Worm (Caenorhabditis elegans) whole organism, dauer: ENCODE measurements around the gene F46F5.14.

ENCODE experiments used
- unc-62 ChIP-seq: sonication (generic microtip); optimal IDR thresholded peaks from 2 replicates; lab custom pipeline; 2017; ENCODE audit warnings: missing biosample characterization, missing genetic modification reagents, missing genetic modification characterization

F46F5.14 gene

DNA sequence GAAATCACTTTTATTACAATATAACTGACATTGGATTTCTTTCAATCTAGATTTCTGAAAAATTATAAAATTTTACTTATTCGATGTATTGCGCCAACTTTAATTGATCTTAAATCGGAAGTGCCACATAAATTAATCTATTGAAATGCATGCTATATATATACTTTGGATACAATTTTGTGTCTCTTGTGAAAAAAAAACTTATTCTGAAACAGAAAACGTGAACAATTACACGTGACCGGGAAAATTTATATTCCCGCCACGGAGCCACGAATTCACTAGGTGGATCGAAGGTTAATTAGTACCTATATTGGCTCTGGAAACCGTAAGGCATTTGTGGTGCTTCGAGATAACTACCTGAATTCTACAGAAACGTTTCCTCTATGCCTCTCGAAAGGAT, at the start of gene F46F5.14:
TSS of gene F46F5.14 (plus strand) at position 301 of the 400 bp plus-strand sequence.
- TF ChIP-seq unc-62 (GFP tag; lab: Kevin White, UChicago): no peak

DNA sequence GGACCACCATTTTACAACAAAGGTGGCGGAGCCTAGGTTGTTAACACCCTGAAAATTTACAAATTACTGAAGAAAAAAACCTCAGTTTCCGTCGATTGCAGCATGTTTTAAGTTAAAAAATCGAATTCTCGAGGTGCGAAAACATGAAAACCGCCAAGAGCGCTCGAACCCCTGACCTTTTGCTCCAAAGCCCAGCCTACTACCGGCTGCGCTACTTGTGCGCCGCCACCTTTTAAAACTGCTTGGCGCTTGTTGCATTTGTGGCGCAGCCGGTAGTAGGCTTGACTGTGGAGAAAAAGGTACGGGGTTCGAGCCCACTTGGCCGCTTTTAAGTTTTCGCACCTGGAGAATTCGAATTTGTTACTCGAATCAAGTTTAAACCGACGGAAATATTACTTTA, 49.6 kb upstream of the F46F5.14 start, which contains the start of gene snt-6:
TSS of gene snt-6 (minus strand) at position 58 of the 400 bp plus-strand sequence.
- no peak for TF ChIP-seq unc-62 (GFP tag; lab: Kevin White, UChicago)

DNA sequence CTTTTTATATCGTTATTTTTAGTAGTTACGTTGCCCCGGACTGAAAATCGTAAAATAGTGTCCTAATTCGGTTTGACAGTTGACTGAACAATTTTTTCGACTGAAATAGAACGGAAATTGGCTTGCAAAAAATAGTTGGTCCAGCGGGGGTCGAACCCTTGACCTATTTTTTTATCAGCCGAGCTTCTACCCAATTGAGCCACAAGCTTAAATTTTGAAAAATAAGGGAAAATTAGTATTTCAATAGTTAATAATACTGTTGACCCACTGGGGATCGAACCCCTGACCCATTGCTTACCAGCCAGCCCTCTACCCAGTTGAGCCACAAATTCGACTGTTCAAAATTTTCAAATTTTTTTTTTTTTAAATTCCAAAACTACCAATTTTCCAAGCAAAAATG, 48.0 kb upstream of the F46F5.14 start:
- no peak for TF ChIP-seq unc-62 (GFP tag; lab: Kevin White, UChicago)

DNA sequence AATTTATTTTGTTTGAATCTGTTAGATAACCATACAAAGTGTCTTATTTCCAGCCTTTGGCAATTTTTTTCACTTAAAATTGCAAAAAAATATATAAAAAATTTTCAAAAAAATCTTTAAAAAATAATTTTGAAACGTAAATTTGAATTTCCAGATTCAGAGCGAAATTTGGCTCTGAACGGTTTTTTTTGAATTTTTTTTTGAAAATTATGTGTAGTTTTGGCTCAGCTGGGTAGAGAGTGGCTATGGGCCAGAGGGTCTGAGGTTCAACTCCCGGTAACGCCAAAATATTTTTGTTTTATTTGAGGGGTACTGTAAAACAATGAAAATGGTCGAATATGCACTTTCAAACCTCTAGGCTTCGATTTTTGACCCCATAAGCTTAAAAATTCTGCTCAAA, 46.3 kb upstream of the F46F5.14 start:
- no peak for TF ChIP-seq unc-62 (GFP tag; lab: Kevin White, UChicago)

DNA sequence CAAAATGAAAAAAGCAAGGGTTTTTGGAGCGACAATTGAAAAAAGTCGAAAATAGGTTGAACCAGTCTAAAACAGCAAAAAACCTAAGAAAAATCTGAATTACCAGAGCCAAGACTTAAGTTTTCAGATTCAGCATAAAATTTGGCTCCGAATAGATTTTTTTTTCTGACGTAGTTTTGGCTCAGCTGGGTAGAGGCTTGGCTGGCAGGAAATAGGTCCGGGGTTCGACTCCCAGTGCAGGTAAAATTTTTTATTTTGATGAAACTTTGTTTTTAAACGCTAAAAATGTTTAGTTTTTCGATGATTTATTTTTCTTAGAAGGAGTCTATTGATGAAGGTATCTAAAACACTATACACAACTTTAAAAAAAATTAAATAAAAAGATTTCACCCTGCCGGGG, 44.8 kb upstream of the F46F5.14 start:
- no peak for TF ChIP-seq unc-62 (GFP tag; lab: Kevin White, UChicago)

DNA sequence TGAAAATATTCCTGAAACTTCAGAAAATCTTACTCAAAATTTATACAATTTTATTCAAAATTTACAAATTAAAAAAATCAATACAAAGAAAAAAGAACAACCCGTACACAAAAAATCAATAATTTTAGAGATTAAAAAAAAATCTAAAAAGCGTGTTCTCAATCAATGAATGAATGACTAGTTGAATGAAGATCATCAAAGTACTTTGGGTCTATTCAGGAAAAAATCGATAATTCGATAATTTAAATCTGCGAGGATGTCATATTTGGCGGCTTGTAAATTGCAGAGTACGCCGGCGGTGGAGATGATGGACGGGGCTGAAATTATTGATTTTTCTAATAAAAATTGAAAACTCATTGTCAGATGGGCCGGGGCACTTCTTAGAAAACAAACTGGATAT, 43.6 kb upstream of the F46F5.14 start:
- no peak for TF ChIP-seq unc-62 (GFP tag; lab: Kevin White, UChicago)

DNA sequence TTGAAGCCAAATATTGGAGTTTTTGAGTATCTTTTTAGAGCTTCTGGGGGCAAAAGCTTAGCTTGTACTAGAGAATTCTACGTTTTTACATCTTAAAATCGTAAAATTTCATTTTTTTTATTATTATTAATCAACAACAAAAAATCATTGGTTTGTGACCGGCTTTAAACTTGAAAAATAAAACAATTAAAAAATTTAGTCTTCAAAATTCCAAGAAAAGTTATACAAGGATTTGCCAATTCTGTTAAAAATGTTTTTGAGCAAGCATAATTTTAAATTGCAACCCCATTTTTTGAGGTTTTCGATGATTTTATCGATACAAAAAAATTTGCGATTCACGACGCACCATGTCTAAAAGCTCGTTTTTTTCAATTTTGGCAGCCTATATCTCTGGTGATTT, 42.6 kb upstream of the F46F5.14 start:
- no peak for TF ChIP-seq unc-62 (GFP tag; lab: Kevin White, UChicago)

DNA sequence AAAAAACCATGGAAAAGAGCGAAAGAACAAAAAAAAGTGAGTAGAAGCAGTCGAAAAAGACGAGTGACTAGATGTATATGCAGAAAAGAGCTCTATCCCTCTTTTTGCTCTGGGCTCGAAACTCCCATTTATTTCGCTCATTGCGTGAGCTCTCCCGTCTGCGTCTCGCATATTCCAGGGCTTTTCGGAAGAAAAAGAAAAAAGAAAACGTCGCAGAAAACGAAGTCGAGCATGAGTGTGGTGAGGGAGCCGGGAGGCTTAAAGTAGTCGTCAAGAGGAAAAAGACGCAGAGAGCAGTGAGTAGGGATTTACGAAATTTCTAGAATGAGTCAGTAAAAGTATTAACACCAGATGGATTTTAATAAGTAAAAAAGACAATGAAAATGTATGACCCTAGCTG, 40.0 kb upstream of the F46F5.14 start:
- TF ChIP-seq unc-62 (GFP tag; lab: Kevin White, UChicago): no peak

DNA sequence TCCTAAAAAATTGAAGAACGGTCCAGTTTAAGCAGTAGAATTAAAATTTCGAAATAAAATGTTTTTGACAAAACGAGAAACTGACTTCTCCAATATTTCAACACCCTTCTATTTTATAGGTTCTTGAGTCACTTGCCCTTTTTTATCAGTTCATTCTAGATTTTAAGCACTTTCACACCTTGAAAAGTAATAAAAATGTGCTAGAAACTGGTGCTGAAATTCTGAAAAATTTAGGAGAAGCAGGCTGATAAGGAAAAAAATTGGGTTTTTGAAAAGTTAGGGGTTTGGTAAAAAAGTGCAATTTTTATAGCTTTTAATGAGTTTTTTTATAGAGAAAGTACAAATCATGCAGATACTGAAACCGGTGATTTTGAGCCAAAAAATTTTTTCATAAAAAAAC, 39.5 kb upstream of the F46F5.14 start:
- no peak for TF ChIP-seq unc-62 (GFP tag; lab: Kevin White, UChicago)

DNA sequence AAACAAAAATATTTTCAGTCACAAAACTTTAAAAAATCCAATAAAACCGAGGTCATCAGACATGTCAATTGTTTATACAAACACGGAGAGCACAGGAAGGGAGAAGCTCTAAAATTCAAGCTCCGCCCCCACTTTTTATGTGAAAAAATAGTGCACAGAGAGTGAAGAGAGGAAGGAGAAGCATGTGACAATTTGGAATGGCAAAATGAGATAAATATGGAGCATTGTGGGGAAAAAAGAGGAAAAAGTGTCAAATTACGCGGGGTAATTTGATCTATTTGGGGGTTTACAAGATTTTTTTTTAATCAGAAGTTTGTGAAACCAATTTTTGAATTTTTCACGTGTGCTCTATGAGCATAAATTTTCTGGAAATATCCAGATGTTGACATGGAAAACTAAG, 36.9 kb upstream of the F46F5.14 start:
- no peak for TF ChIP-seq unc-62 (GFP tag; lab: Kevin White, UChicago)

DNA sequence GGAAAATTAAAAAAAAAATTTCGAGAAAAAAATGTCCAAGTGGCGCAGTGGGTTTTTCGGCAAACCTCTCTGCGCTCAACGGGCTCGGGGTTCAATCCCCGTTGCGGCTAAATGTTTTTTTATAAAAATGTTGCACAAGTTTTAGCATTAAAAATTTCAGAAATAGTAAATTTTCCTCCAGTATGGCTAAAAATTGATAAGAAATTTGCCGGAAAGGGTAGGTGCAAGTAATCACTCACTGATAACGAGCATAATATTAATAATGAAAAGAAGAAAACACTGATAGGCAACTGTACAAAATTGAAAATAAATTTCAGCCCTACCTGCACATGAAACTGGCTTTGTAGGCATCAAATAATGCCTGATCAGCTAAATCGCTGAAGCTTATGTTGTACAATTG, 35.4 kb upstream of the F46F5.14 start:
- no peak for TF ChIP-seq unc-62 (GFP tag; lab: Kevin White, UChicago)

DNA sequence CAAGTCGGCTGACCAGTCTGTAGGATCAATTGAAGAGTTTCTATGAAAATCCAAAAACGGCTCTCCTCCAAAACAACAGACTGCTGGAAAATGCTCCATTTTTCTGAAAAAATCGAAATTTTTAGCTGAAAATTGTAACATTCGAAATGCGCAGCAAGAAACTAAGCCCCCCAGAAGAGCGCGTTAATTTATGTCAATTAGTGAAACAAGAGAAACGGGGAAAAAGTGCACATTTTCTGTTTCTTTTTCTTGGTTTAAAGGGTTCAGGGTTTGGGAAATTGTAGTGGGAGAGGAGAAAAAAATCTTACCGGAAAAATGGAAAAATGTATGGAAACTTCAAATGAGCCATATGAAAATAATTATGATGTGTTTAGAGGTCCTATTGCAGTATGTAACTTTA, 34.6 kb upstream of the F46F5.14 start, which contains the start of gene C08G5.7:
TSS of gene C08G5.7 (minus strand) at position 101 of the 400 bp plus-strand sequence.
- TF ChIP-seq unc-62 (GFP tag; lab: Kevin White, UChicago): no peak

DNA sequence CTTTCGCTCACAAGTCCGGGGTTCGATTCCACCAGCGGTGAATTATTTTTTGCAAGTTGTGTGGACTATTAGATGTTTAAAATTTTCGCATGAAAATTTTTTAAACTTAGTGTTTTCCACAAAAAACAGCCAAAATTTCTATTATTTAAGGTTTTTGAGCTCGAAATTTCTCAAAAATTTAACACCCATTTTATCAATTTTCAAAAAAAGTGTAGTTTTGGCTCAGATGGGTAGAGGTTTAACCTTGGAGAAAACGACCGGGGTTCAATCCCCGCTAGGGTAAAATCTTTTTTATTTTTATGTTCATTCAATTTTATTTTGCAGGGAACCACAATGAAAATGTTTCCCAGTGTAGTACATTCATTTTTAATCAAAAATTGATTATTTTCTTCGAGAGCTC, 30.6 kb upstream of the F46F5.14 start:
- no peak for TF ChIP-seq unc-62 (GFP tag; lab: Kevin White, UChicago)

DNA sequence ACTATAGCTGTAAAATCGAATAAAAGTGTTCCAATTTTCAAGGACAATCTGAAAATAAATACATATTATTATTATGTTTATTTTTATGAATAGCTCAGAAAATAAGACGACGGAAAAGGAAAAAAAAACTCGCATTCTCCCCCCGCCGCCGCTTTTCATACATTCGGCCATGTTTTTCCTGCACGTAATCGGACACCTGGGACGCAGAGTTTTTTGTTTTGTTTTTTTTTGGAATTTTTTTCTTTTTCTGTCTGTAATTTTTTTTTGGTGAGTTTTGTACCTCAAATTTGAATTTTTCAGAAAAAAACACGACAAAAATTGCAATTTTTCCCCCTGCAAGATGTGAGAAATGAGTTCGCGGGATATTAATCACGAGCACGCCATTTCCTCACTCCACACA, 29.5 kb upstream of the F46F5.14 start, which contains the start of gene C08G5.6:
TSS of gene C08G5.6 (plus strand) at position 301 of the 400 bp plus-strand sequence.
- TF ChIP-seq unc-62 (GFP tag; lab: Kevin White, UChicago): no peak

DNA sequence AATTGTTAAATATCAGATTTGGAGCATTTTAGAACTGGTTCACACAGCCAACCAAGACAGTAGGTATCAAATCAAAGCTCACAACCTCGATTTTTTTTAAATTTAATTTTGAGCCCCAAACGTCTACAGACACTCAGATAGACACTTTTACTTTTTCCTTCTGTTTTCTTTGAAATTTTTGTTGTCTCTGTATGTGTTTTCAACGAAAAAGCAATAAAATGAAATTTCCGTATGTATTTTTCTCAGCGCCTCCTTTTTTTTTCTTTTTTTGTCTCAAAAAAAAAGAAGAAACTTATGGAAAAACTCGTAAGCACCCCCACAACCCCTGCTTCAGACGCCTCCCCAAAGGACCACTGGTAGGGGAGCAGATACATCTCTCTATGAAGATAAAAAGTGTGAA, 26.0 kb upstream of the F46F5.14 start:
- no peak for TF ChIP-seq unc-62 (GFP tag; lab: Kevin White, UChicago)

DNA sequence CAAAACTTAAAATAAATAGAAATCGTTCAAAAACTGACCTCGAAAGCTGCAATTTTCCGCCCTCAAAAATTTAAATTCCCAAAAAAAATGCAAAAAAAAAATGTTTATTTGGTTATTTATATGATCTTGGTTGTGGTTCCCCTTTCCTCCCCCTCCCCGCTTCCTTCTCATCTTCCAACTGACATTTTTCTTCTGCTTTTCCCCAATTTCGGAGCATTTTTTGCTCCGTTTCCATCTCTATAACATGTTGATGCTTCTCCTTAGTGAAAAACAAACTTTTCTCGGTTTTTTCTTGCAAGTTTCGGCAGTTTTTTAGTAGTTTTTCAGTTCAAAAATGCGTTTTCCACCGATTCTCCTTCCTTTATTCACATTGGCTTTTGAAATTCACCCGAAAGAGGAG, 24.8 kb upstream of the F46F5.14 start, which contains the start of gene Y39F10A.1:
TSS of gene Y39F10A.1 (plus strand) at position 301 of the 400 bp plus-strand sequence.
- no peak for TF ChIP-seq unc-62 (GFP tag; lab: Kevin White, UChicago)

DNA sequence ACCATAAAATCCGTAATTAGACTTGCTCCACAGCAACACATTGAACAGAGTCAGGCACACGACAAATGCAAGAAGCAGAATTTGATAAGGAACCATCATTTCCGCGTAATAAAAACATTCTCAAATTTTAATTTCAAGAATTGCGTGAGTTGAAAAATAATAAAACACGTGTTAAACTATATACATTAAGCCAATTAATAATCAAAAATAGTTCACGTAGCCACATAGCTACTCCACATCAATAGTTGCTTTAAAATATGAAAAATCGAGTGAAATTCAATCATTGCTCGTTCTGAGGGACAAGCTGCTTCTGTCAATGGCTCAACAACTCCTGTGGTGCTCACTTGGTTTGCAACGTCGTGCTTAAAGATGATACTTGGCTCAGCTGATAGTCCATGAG, 16.9 kb upstream of the F46F5.14 start, which contains the start of gene Y39F10A.3:
TSS of gene Y39F10A.3 (minus strand) at position 101 of the 400 bp plus-strand sequence.
- TF ChIP-seq unc-62 (GFP tag; lab: Kevin White, UChicago): no peak

DNA sequence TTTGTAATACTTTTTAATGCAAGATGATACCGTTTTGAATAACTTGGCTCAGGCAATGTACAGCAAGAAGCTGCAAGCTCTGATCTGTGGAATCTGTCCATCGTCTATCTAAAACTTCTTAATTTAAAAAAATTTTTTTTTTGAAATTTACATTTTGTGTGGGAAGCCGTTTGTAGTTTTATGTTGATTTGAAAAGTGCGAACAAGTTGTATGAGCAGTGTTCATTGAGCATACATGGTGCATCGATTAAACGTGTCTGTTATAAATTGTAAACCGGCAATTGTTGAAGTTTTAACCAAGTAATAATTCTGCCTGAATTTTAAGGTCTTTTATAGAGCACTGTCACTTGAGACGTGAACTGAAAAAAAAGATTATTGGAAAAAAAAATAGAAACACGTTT, 16.3 kb upstream of the F46F5.14 start, which contains the start of gene Y39F10A.6:
TSS of gene Y39F10A.6 (minus strand) at position 101 of the 400 bp plus-strand sequence.
- TF ChIP-seq unc-62 (GFP tag; lab: Kevin White, UChicago): no peak
